Fruit fly (Drosophila melanogaster) whole organism, embryonic: ENCODE results near the gene Cyp12a5.

Experiments used
- Atf6 ChIP-seq: fragments of 200-800 bp; sonication (Bioruptor generic); IDR thresholded peaks from 2 replicates; pipeline ENCODE4 v1.3.6; 2022; ENCODE audit warnings: missing biosample characterization, missing genetic modification characterization
- Awh ChIP-seq: fragments of 200-800 bp; sonication (Bioruptor generic); IDR thresholded peaks from 2 replicates; pipeline ENCODE4, ENCODE4 v1.3.6; 2022; ENCODE audit warnings: missing biosample characterization, missing genetic modification characterization
- C15 ChIP-seq: fragments of 200-800 bp; sonication (Bioruptor generic); IDR thresholded peaks from 3 replicates; pipeline ENCODE4 v1.3.6; 2022; ENCODE audit warnings: missing biosample characterization, missing genetic modification characterization
- CG10462 ChIP-seq: fragments of 200-800 bp; sonication (Bioruptor generic); optimal IDR thresholded peaks from 2 replicates; lab custom pipeline; 2016; ENCODE audit warnings: missing biosample characterization, missing genetic modification characterization
- CG10565 ChIP-seq: fragments of 200-800 bp; sonication (Bioruptor generic); optimal IDR thresholded peaks from 3 replicates; lab custom pipeline; 2016; ENCODE audit warnings: missing biosample characterization, mild to moderate bottlenecking, missing genetic modification characterization
- CG10959 ChIP-seq: fragments of 200-800 bp; sonication (Bioruptor generic); IDR thresholded peaks from 2 replicates; pipeline ENCODE4 v1.3.6; 2022; ENCODE audit warnings: missing biosample characterization, missing genetic modification characterization
- CG10979 ChIP-seq: fragments of 200-800 bp; sonication (Bioruptor generic); optimal IDR thresholded peaks from 2 replicates; lab custom pipeline; 2018; ENCODE audit warnings: missing biosample characterization, mild to moderate bottlenecking, missing genetic modification characterization, moderate library complexity
- CG12219 ChIP-seq: fragments of 200-800 bp; sonication (Bioruptor generic); optimal IDR thresholded peaks from 3 replicates; lab custom pipeline; 2018; ENCODE audit warnings: missing biosample characterization, mild to moderate bottlenecking, missing genetic modification characterization
- CG12659 ChIP-seq: fragments of 200-800 bp; sonication (Bioruptor generic); optimal IDR thresholded peaks from 3 replicates; lab custom pipeline; 2017; ENCODE audit warnings: mild to moderate bottlenecking, missing biosample characterization, missing genetic modification reagents, missing genetic modification characterization
- CG13123 ChIP-seq: fragments of 200-800 bp; sonication (Bioruptor generic); optimal IDR thresholded peaks from 2 replicates; lab custom pipeline; 2016; ENCODE audit warnings: missing biosample characterization, missing genetic modification characterization
- CG14050 ChIP-seq: fragments of 200-800 bp; sonication (Bioruptor generic); IDR thresholded peaks from 3 replicates; pipeline ENCODE4 v1.3.6; 2022; ENCODE audit warnings: missing biosample characterization, missing genetic modification characterization
- CG15073 ChIP-seq: fragments of 200-800 bp; sonication (Bioruptor generic); optimal IDR thresholded peaks from 2 replicates; lab custom pipeline; 2016; ENCODE audit warnings: missing biosample characterization, missing genetic modification characterization
- CG15696 ChIP-seq: fragments of 200-800 bp; sonication (Bioruptor generic); optimal IDR thresholded peaks from 2 replicates; lab custom pipeline; 2019; ENCODE audit warnings: missing biosample characterization, mild to moderate bottlenecking, missing genetic modification characterization, moderate library complexity
- CG1602 ChIP-seq: fragments of 200-800 bp; sonication (Bioruptor generic); optimal IDR thresholded peaks from 3 replicates; lab custom pipeline; 2016; ENCODE audit warnings: missing biosample characterization, missing genetic modification characterization
- CG16813 ChIP-seq: fragments of 200-800 bp; sonication (Bioruptor generic); IDR thresholded peaks from 3 replicates; pipeline ENCODE4 v1.3.6; 2022; ENCODE audit warnings: missing biosample characterization, missing genetic modification characterization; ENCODE audit not compliant: partially characterized antibody
- CG16863 ChIP-seq: fragments of 200-800 bp; sonication (Bioruptor generic); optimal IDR thresholded peaks from 3 replicates; lab custom pipeline; 2016; ENCODE audit warnings: missing biosample characterization, missing genetic modification characterization
- CG17361 ChIP-seq: fragments of 200-800 bp; sonication (Bioruptor generic); IDR thresholded peaks from 3 replicates; pipeline ENCODE4 v1.3.6; 2022; ENCODE audit warnings: missing biosample characterization, missing genetic modification characterization
- CG3995 ChIP-seq: fragments of 200-800 bp; sonication (Bioruptor generic); optimal IDR thresholded peaks from 3 replicates; lab custom pipeline; 2016; ENCODE audit warnings: missing biosample characterization, missing genetic modification characterization
- CG5180 ChIP-seq: fragments of 200-800 bp; sonication (Bioruptor generic); optimal IDR thresholded peaks from 3 replicates; lab custom pipeline; 2017; ENCODE audit warnings: missing biosample characterization, missing genetic modification characterization, mild to moderate bottlenecking, moderate library complexity, missing genetic modification reagents
- CG7271 ChIP-seq: fragments of 200-800 bp; sonication (Bioruptor generic); optimal IDR thresholded peaks from 2 replicates; lab custom pipeline; 2018; ENCODE audit warnings: missing biosample characterization, mild to moderate bottlenecking, missing genetic modification characterization, moderate library complexity
- CG7963 ChIP-seq: fragments of 200-800 bp; sonication (Bioruptor generic); IDR thresholded peaks from 3 replicates; pipeline ENCODE4 v1.3.6; 2022; ENCODE audit warnings: missing biosample characterization, missing genetic modification characterization; ENCODE audit not compliant: partially characterized antibody
- CoRest ChIP-seq: fragments of 200-800 bp; sonication (Bioruptor generic); optimal IDR thresholded peaks from 3 replicates; lab custom pipeline; 2018; ENCODE audit warnings: missing biosample characterization, mild to moderate bottlenecking, missing genetic modification characterization, moderate library complexity
- Ets65A ChIP-seq: fragments of 200-800 bp; sonication (Bioruptor generic); peaks from one replicate; lab custom pipeline; 2016; ENCODE audit warnings: missing biosample characterization, missing genetic modification characterization
- Lpt ChIP-seq: fragments of >200 bp; optimal IDR thresholded peaks from 2 replicates; lab custom pipeline; 2018; ENCODE audit warnings: missing biosample characterization, missing genetic modification characterization
- Med ChIP-seq: fragments of 200-800 bp; sonication (Bioruptor generic); peaks from one replicate; lab custom pipeline; 2016; ENCODE audit warnings: missing biosample characterization, missing genetic modification characterization, mild to moderate bottlenecking, inconsistent platforms, moderate library complexity
- Meics ChIP-seq: fragments of 200-800 bp; sonication (Bioruptor generic); optimal IDR thresholded peaks from 2 replicates; lab custom pipeline; 2017; ENCODE audit warnings: missing biosample characterization, mild to moderate bottlenecking, missing genetic modification characterization
- Nf-YA ChIP-seq: fragments of 200-800 bp; sonication (Bioruptor generic); IDR thresholded peaks from 2 replicates; pipeline ENCODE4 v1.3.6; 2022; ENCODE audit warnings: missing biosample characterization, missing genetic modification characterization
- TFAM ChIP-seq: fragments of 200-800 bp; sonication (Bioruptor generic); optimal IDR thresholded peaks from 2 replicates; lab custom pipeline; 2017; ENCODE audit warnings: missing biosample characterization, missing genetic modification characterization, inconsistent platforms
- ab ChIP-seq: fragments of 200-800 bp; sonication (Bioruptor generic); optimal IDR thresholded peaks from 2 replicates; lab custom pipeline; 2016; ENCODE audit warnings: missing biosample characterization, missing genetic modification characterization
- chn ChIP-seq: fragments of 200-800 bp; sonication (Bioruptor generic); optimal IDR thresholded peaks from 2 replicates; lab custom pipeline; 2016; ENCODE audit warnings: missing biosample characterization, missing genetic modification characterization
- esg ChIP-seq: fragments of 200-800 bp; sonication (Bioruptor generic); conservative IDR thresholded peaks from 2 replicates; pipeline ENCODE4 v1.3.6; 2022; ENCODE audit warnings: missing biosample characterization, missing genetic modification characterization
- fd102C ChIP-seq: fragments of 200-800 bp; sonication (Bioruptor generic); optimal IDR thresholded peaks from 2 replicates; lab custom pipeline; 2018; ENCODE audit warnings: missing biosample characterization, mild to moderate bottlenecking, missing genetic modification characterization, moderate library complexity
- fd96Cb ChIP-seq: fragments of 200-800 bp; sonication (Bioruptor generic); optimal IDR thresholded peaks from 2 replicates; lab custom pipeline; 2018; ENCODE audit warnings: missing biosample characterization, mild to moderate bottlenecking, missing genetic modification characterization, moderate library complexity
- gce ChIP-seq: fragments of 200-800 bp; sonication (Bioruptor generic); IDR thresholded peaks from 3 replicates; pipeline ENCODE4 v1.3.6; 2022; ENCODE audit warnings: missing biosample characterization, missing genetic modification characterization
- gcm2 ChIP-seq: fragments of 200-800 bp; sonication (Bioruptor generic); optimal IDR thresholded peaks from 2 replicates; lab custom pipeline; 2016; ENCODE audit warnings: missing biosample characterization, missing genetic modification characterization
- gsb-n ChIP-seq: fragments of 200-800 bp; sonication (Bioruptor generic); optimal IDR thresholded peaks from 3 replicates; lab custom pipeline; 2018; ENCODE audit warnings: missing biosample characterization, mild to moderate bottlenecking, missing genetic modification characterization
- hbn ChIP-seq: fragments of 200-800 bp; sonication (Bioruptor generic); IDR thresholded peaks from 2 replicates; pipeline ENCODE4 v1.3.6; 2022; ENCODE audit warnings: missing biosample characterization, missing genetic modification characterization; ENCODE audit not compliant: partially characterized antibody
- insv ChIP-seq, 2 experiments: fragments of 200-800 bp; sonication (Bioruptor generic); optimal IDR thresholded peaks; 3 replicates each; lab custom pipeline; 2016 to 2018; ENCODE audit warnings: missing biosample characterization in 2 of 2, missing genetic modification characterization in 2 of 2
- lbe ChIP-seq: fragments of 200-800 bp; sonication (Bioruptor generic); optimal IDR thresholded peaks from 2 replicates; lab custom pipeline; 2016; ENCODE audit warnings: missing biosample characterization, mild to moderate bottlenecking, missing genetic modification characterization
- nom ChIP-seq: fragments of 200-800 bp; sonication (Bioruptor generic); optimal IDR thresholded peaks from 2 replicates; lab custom pipeline; 2017; ENCODE audit warnings: missing biosample characterization, missing genetic modification characterization, mild to moderate bottlenecking, moderate library complexity, missing genetic modification reagents
- otp ChIP-seq: fragments of 200-800 bp; sonication (Bioruptor generic); IDR thresholded peaks from 3 replicates; pipeline ENCODE4, ENCODE4 v1.3.6; 2022; ENCODE audit warnings: missing biosample characterization, missing genetic modification characterization
- pros ChIP-seq: fragments of 200-800 bp; sonication (Bioruptor generic); optimal IDR thresholded peaks from 3 replicates; lab custom pipeline; 2019; ENCODE audit warnings: missing biosample characterization, mild to moderate bottlenecking, missing genetic modification characterization, moderate library complexity
- psq ChIP-seq: fragments of 200-800 bp; sonication (Bioruptor generic); optimal IDR thresholded peaks from 2 replicates; lab custom pipeline; 2017; ENCODE audit warnings: missing biosample characterization, missing genetic modification characterization
- ranshi ChIP-seq: fragments of 200-800 bp; sonication (Bioruptor generic); IDR thresholded peaks from 2 replicates; pipeline ENCODE4 v1.3.6; 2022; ENCODE audit warnings: missing biosample characterization, missing genetic modification characterization
- rib ChIP-seq: fragments of 200-800 bp; sonication (Bioruptor generic); IDR thresholded peaks from 2 replicates; pipeline ENCODE4 v1.3.6; 2022; ENCODE audit warnings: missing biosample characterization, missing genetic modification characterization
- sisA ChIP-seq: fragments of 200-800 bp; sonication (Bioruptor generic); IDR thresholded peaks from 2 replicates; pipeline ENCODE4 v1.3.6; 2022; ENCODE audit warnings: missing biosample characterization, missing genetic modification characterization
- slbo ChIP-seq: fragments of 200-800 bp; sonication (Bioruptor generic); IDR thresholded peaks from 2 replicates; pipeline ENCODE4 v1.3.6; 2022; ENCODE audit warnings: missing biosample characterization, missing genetic modification characterization
- tup ChIP-seq: fragments of 200-800 bp; sonication (Bioruptor generic); optimal IDR thresholded peaks from 2 replicates; lab custom pipeline; 2016; ENCODE audit warnings: missing biosample characterization, mild to moderate bottlenecking, missing genetic modification characterization, moderate library complexity
- zen ChIP-seq: fragments of 200-800 bp; sonication (Bioruptor generic); optimal IDR thresholded peaks from 3 replicates; lab custom pipeline; 2018; ENCODE audit warnings: missing biosample characterization, mild to moderate bottlenecking, missing genetic modification characterization, moderate library complexity
- zfh1 ChIP-seq: fragments of 200-800 bp; sonication (Bioruptor generic); IDR thresholded peaks from 3 replicates; pipeline ENCODE4 v1.3.6; 2022; ENCODE audit warnings: missing biosample characterization, missing genetic modification characterization

Cyp12a5 gene

DNA sequence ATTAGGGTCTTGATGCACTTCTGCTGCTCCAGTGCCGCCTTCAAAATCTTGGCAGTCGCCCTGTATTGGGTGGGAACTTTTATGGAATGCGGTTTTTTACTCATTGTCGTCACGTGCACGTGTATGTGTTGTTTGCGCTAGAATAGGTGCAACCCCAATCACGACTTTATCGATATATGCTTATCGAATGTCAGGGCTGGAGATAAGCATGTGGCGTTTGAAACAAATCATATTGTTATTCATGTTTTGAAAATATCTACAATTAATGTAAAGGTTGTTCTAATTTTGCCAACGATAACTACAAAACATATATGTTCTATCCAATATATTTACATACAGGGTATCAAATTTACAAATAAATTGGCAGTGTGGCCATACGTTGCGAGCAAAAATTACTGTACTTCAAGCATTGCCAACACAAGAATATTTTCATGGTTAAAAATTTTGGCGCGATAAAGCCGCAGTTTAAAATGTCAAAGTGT, 29.7 kb downstream of the Cyp12a5 start, which contains the start of the genes CG42359 and Nsun5 (continued):
- TF ChIP-seq hbn (GFP tag; lab: Robert Waterston, UW) (peak; percentile 96), Awh (GFP tag; lab: Robert Waterston, UW) (peak; percentile 85), fd96Cb (tag; lab: Kevin White, UChicago) (peak; percentile 86), CG10462 (GFP tag; lab: Kevin White, UChicago) (peak; percentile 85), rib (GFP tag; lab: Robert Waterston, UW) (no peak; the same call in 1 of the 2 replicates), pros (no peak), Med (GFP tag; lab: Kevin White, UChicago) (peak; percentile 99), CG16813 (GFP tag; lab: Robert Waterston, UW) (peak; percentile 90), Lpt (GFP tag; lab: Kevin White, UChicago) (no peak), Nf-YA (GFP tag; lab: Robert Waterston, UW) (peak; percentile 84), Meics (GFP tag; lab: Kevin White, UChicago) (peak; percentile 83), CG17361 (GFP tag; lab: Robert Waterston, UW) (peak; percentile 92), chn (peak; percentile 94), CoRest (peak; percentile 90), zfh1 (GFP tag; lab: Robert Waterston, UW) (peak; percentile 92), CG5180 (GFP tag; lab: Kevin White, UChicago) (no peak), C15 (GFP tag; lab: Robert Waterston, UW) (0 out of 3 replicates have a peak, but pooled peaks have one; percentile 34), lbe (GFP tag; lab: Kevin White, UChicago) (peak; percentile 88), ranshi (GFP tag; lab: Robert Waterston, UW) (peak; percentile 87), esg (GFP tag; lab: Robert Waterston, UW) (peak; percentile 85), CG16863 (GFP tag; lab: Kevin White, UChicago) (peak; percentile 86), CG14050 (peak; percentile 83), TFAM (peak; percentile 65), CG13123 (GFP tag; lab: Kevin White, UChicago) (peak; percentile 83), slbo (GFP tag; lab: Robert Waterston, UW) (peak; percentile 95), gsb-n (tag; lab: Kevin White, UChicago) (peak; percentile 89), tup (peak; percentile 67), zen (peak; percentile 91), fd102C (GFP tag; lab: Kevin White, UChicago) (no peak), psq (GFP tag; lab: Kevin White, UChicago) (peak; percentile 67), otp (peak; percentile 88; the same call in 2 of the 3 replicates), CG10565 (GFP tag; lab: Kevin White, UChicago) (peak; percentile 46), CG3995 (GFP tag; lab: Kevin White, UChicago) (peak; percentile 80), CG12659 (GFP tag; lab: Kevin White, UChicago) (peak; percentile 92), CG10959 (peak; percentile 82), insv (GFP tag; optimal IDR thresholded peaks at IDR 0.05; lab: Kevin White, UChicago) (peak in 1 of 2 experiments; percentile 59), ab (GFP tag; lab: Kevin White, UChicago) (peak; percentile 36), CG10979 (tag; lab: Kevin White, UChicago) (peak; percentile 85), CG15696 (tag; lab: Kevin White, UChicago) (peak; percentile 85), gcm2 (GFP tag; lab: Kevin White, UChicago) (peak; percentile 28), CG7271 (tag; lab: Kevin White, UChicago) (peak; percentile 84), gce (GFP tag; lab: Robert Waterston, UW) (peak; percentile 73; the same call in 2 of the 3 replicates), CG15073 (GFP tag; lab: Kevin White, UChicago) (peak; percentile 10), Ets65A (GFP tag; lab: Kevin White, UChicago) (peak; percentile 99), CG1602 (GFP tag; lab: Kevin White, UChicago) (peak; percentile 87), sisA (GFP tag; lab: Robert Waterston, UW) (peak; percentile 89), CG7963 (GFP tag; lab: Robert Waterston, UW) (peak; percentile 75), CG12219 (GFP tag; lab: Kevin White, UChicago) (peak; percentile 71), Atf6 (GFP tag; lab: Robert Waterston, UW) (peak; percentile 85), nom (GFP tag; lab: Kevin White, UChicago) (peak; percentile 47)
